Worm (Caenorhabditis elegans) whole organism, L2 larva: ENCODE measurements around the gene srlf-29.

Source experiments
- C34F6.9 ChIP-seq: fragments of 150-350 bp; optimal IDR thresholded peaks from 2 replicates; lab custom pipeline; 2014; ENCODE audit warnings: missing biosample characterization, missing genetic modification characterization
- F13H6.1 ChIP-seq: sonication (generic microtip); optimal IDR thresholded peaks from 2 replicates; lab custom pipeline; 2016; ENCODE audit warnings: missing genetic modification characterization, missing compliant biosample characterization
- R02D3.7 ChIP-seq: fragments of 150-350 bp; optimal IDR thresholded peaks from 2 replicates; lab custom pipeline; 2014; ENCODE audit warnings: missing biosample characterization, missing genetic modification characterization
- Y55F3AM.14 ChIP-seq: fragments of 200-800 bp; sonication (Bioruptor generic); optimal IDR thresholded peaks from 2 replicates; lab custom pipeline; 2018; ENCODE audit warnings: mild to moderate bottlenecking, missing genetic modification characterization, missing compliant biosample characterization
- ZK546.5 ChIP-seq: sonication (generic microtip); optimal IDR thresholded peaks from 2 replicates; lab custom pipeline; 2017; ENCODE audit warnings: missing biosample characterization, missing genetic modification characterization
- aly-2 ChIP-seq: fragments of 150-350 bp; optimal IDR thresholded peaks from 2 replicates; lab custom pipeline; 2014; ENCODE audit warnings: missing biosample characterization, missing genetic modification characterization
- blmp-1 ChIP-seq: sonication (generic microtip); optimal IDR thresholded peaks from 2 replicates; lab custom pipeline; 2017; ENCODE audit warnings: missing genetic modification characterization, mild to moderate bottlenecking, missing compliant biosample characterization, antibody characterized with exemption, moderate library complexity; ENCODE audit not compliant: insufficient read depth
- ceh-16 ChIP-seq: fragments of 150-350 bp; optimal IDR thresholded peaks from 2 replicates; lab custom pipeline; 2014; ENCODE audit warnings: missing biosample characterization, missing genetic modification characterization
- ceh-82 ChIP-seq: fragments of 150-350 bp; optimal IDR thresholded peaks from 2 replicates; lab custom pipeline; 2014; ENCODE audit warnings: missing biosample characterization, missing genetic modification characterization
- crh-2 ChIP-seq: sonication (generic microtip); optimal IDR thresholded peaks from 2 replicates; lab custom pipeline; 2017; ENCODE audit warnings: missing biosample characterization, missing genetic modification characterization
- egl-27 ChIP-seq: sonication (generic microtip); optimal IDR thresholded peaks from 3 replicates; lab custom pipeline; 2017; ENCODE audit warnings: missing biosample characterization, missing genetic modification reagents, missing genetic modification characterization
- elt-3 ChIP-seq: sonication (generic microtip); optimal IDR thresholded peaks from 2 replicates; lab custom pipeline; 2017; ENCODE audit warnings: missing biosample characterization, missing genetic modification characterization
- fos-1 ChIP-seq: fragments of 150-350 bp; optimal IDR thresholded peaks from 2 replicates; lab custom pipeline; 2014; ENCODE audit warnings: missing biosample characterization, missing genetic modification characterization
- gmeb-1 ChIP-seq: fragments of 150-350 bp; optimal IDR thresholded peaks from 2 replicates; lab custom pipeline; 2014; ENCODE audit warnings: missing biosample characterization, missing genetic modification characterization
- lin-11 ChIP-seq: fragments of 150-350 bp; sonication (generic microtip); optimal IDR thresholded peaks from 2 replicates; lab custom pipeline; 2014; ENCODE audit warnings: missing biosample characterization, missing genetic modification characterization, inconsistent platforms, mixed read lengths
- lin-13 ChIP-seq: fragments of 150-350 bp; optimal IDR thresholded peaks from 2 replicates; lab custom pipeline; 2014; ENCODE audit warnings: missing biosample characterization, missing genetic modification reagents, missing genetic modification characterization
- lin-39 ChIP-seq: fragments of 150-350 bp; optimal IDR thresholded peaks from 2 replicates; lab custom pipeline; 2014; ENCODE audit warnings: missing biosample characterization, missing genetic modification reagents, missing genetic modification characterization
- mbf-1 ChIP-seq: sonication (generic microtip); optimal IDR thresholded peaks from 2 replicates; lab custom pipeline; 2017; ENCODE audit warnings: missing biosample characterization, missing genetic modification characterization
- mdl-1 ChIP-seq, 2 experiments: fragments of 150-350 bp in 1 of 2; sonication (generic microtip) in 1 of 2; optimal IDR thresholded peaks; 2 replicates each; lab custom pipeline; 2017; ENCODE audit warnings: missing biosample characterization in 2 of 2, missing genetic modification characterization in 2 of 2
- nhr-10 ChIP-seq: sonication (generic microtip); optimal IDR thresholded peaks from 2 replicates; lab custom pipeline; 2017; ENCODE audit warnings: missing biosample characterization, missing genetic modification characterization
- nhr-11 ChIP-seq: fragments of 150-350 bp; optimal IDR thresholded peaks from 2 replicates; lab custom pipeline; 2014; ENCODE audit warnings: missing biosample characterization, missing genetic modification characterization
- nhr-12 ChIP-seq: fragments of 150-350 bp; optimal IDR thresholded peaks from 2 replicates; lab custom pipeline; 2014; ENCODE audit warnings: missing biosample characterization, missing genetic modification characterization
- nhr-129 ChIP-seq: fragments of 150-350 bp; optimal IDR thresholded peaks from 2 replicates; lab custom pipeline; 2014; ENCODE audit warnings: missing biosample characterization, missing genetic modification characterization
- nhr-21 ChIP-seq: fragments of 150-350 bp; optimal IDR thresholded peaks from 2 replicates; lab custom pipeline; 2014; ENCODE audit warnings: missing biosample characterization, missing genetic modification characterization
- nhr-23 ChIP-seq: fragments of 150-350 bp; optimal IDR thresholded peaks from 2 replicates; lab custom pipeline; 2014; ENCODE audit warnings: missing biosample characterization, missing genetic modification reagents, missing genetic modification characterization
- nhr-237 ChIP-seq: fragments of 150-350 bp; optimal IDR thresholded peaks from 2 replicates; lab custom pipeline; 2014; ENCODE audit warnings: missing biosample characterization, missing genetic modification characterization
- nhr-6 ChIP-seq: fragments of 150-350 bp; optimal IDR thresholded peaks from 2 replicates; lab custom pipeline; 2014; ENCODE audit warnings: missing biosample characterization, missing genetic modification characterization
- nhr-77 ChIP-seq: fragments of 150-350 bp; optimal IDR thresholded peaks from 2 replicates; lab custom pipeline; 2014; ENCODE audit warnings: missing biosample characterization, missing genetic modification characterization
- sem-4 ChIP-seq: fragments of 150-350 bp; optimal IDR thresholded peaks from 2 replicates; lab custom pipeline; 2014; ENCODE audit warnings: missing biosample characterization, missing genetic modification reagents, missing genetic modification characterization
- skn-1 ChIP-seq: sonication (generic microtip); optimal IDR thresholded peaks from 2 replicates; lab custom pipeline; 2017; ENCODE audit warnings: missing biosample characterization, missing genetic modification characterization
- sma-3 ChIP-seq: sonication (generic microtip); optimal IDR thresholded peaks from 2 replicates; lab custom pipeline; 2016; ENCODE audit warnings: missing genetic modification reagents, missing genetic modification characterization, missing compliant biosample characterization
- sma-9 ChIP-seq, 2 experiments: fragments of 150-350 bp in 1 of 2; sonication (generic microtip) in 1 of 2; optimal IDR thresholded peaks; 2 replicates each; lab custom pipeline; 2014 to 2016; ENCODE audit warnings: missing genetic modification characterization in 2 of 2, mild to moderate bottlenecking in 1 of 2, missing biosample characterization in 1 of 2, missing compliant biosample characterization in 1 of 2, missing genetic modification reagents in 1 of 2, moderate library complexity in 1 of 2
- unc-55 ChIP-seq: fragments of 150-350 bp; sonication (generic microtip); optimal IDR thresholded peaks from 3 replicates; lab custom pipeline; 2014; ENCODE audit warnings: missing biosample characterization, missing genetic modification reagents, missing genetic modification characterization
- unc-62 ChIP-seq: fragments of 150-350 bp; optimal IDR thresholded peaks from 2 replicates; lab custom pipeline; 2014; ENCODE audit warnings: missing biosample characterization, missing genetic modification reagents, missing genetic modification characterization
- ztf-11 ChIP-seq: sonication (generic microtip); optimal IDR thresholded peaks from 2 replicates; lab custom pipeline; 2017; ENCODE audit warnings: missing biosample characterization, missing genetic modification characterization

srlf-29 gene

ce11 chrII:1648768-1649167 is 17.4 kb upstream of the srlf-29 start, which contains the start of gene fbxb-21:
Gene fbxb-21, minus strand, starts transcription at chrII:1648868.
- TF ChIP-seq egl-27 (tag; lab: Kevin White, UChicago), result no peak
- no peak for TF ChIP-seq aly-2 (tag; lab: Kevin White, UChicago)
- TF ChIP-seq nhr-77 (tag; lab: Kevin White, UChicago), result no peak

ce11 chrII:1650502-1650901 is 15.6 kb upstream of the srlf-29 start, which contains the start of gene fbxb-20:
Gene fbxb-20, minus strand, starts transcription at chrII:1650602.
- TF ChIP-seq Y55F3AM.14 (no peak), gmeb-1 (no peak), unc-62 (no peak), aly-2 (tag; lab: Kevin White, UChicago) (no peak), skn-1 (tag; lab: Kevin White, UChicago) (no peak), ztf-11 (tag; lab: Kevin White, UChicago) (no peak), crh-2 (tag; lab: Kevin White, UChicago) (no peak), nhr-129 (tag; lab: Kevin White, UChicago) (no peak), R02D3.7 (tag; lab: Kevin White, UChicago) (no peak), nhr-23 (no peak), sma-9 (GFP tag; optimal IDR thresholded peaks at IDR 0.05; lab: Kevin White, UChicago) (no peak), sma-9 (tag; optimal IDR thresholded peaks at IDR 0.05; lab: Kevin White, UChicago) (no peak), nhr-12 (no peak), ZK546.5 (tag; lab: Kevin White, UChicago) (no peak), sma-3 (GFP tag; lab: Kevin White, UChicago) (no peak), mdl-1 (tag; optimal IDR thresholded peaks at IDR 0.05; lab: Kevin White, UChicago) (no peak), nhr-11 (tag; lab: Kevin White, UChicago) (no peak), unc-55 (GFP tag; lab: Kevin White, UChicago) (no peak), nhr-237 (tag; lab: Kevin White, UChicago) (no peak)

ce11 chrII:1651804-1652203 is 14.3 kb upstream of the srlf-29 start, which contains the start of gene fbxb-16:
Gene fbxb-16, minus strand, starts transcription at chrII:1651904.
- no peak for TF ChIP-seq crh-2 (tag; lab: Kevin White, UChicago)

- TF ChIP-seq nhr-237 (tag; lab: Kevin White, UChicago) (no peak), C34F6.9 (tag; lab: Kevin White, UChicago) (no peak), mbf-1 (no peak), unc-62 (no peak), nhr-6 (tag; lab: Kevin White, UChicago) (no peak)
Measured at ce11 chrII:1653397-1653796, 12.7 kb upstream of the srlf-29 start, which contains the start of gene fbxb-15. Gene fbxb-15, minus strand, starts transcription at chrII:1653497.

- TF ChIP-seq mdl-1 (tag; optimal IDR thresholded peaks at IDR 0.05; lab: Kevin White, UChicago), result no peak
- TF ChIP-seq nhr-12, result no peak
- TF ChIP-seq nhr-77 (tag; lab: Kevin White, UChicago), result no peak
- TF ChIP-seq elt-3, result no peak
- TF ChIP-seq lin-39, result no peak
- TF ChIP-seq lin-13, result no peak
- TF ChIP-seq C34F6.9 (tag; lab: Kevin White, UChicago), result no peak
- TF ChIP-seq nhr-21, result no peak
- no peak for TF ChIP-seq R02D3.7 (tag; lab: Kevin White, UChicago)
- no peak for TF ChIP-seq gmeb-1
- no peak for TF ChIP-seq nhr-10
- no peak for TF ChIP-seq lin-11 (tag; lab: Kevin White, UChicago)
- TF ChIP-seq nhr-6 (tag; lab: Kevin White, UChicago), result no peak
- TF ChIP-seq ztf-11 (tag; lab: Kevin White, UChicago), result no peak
- TF ChIP-seq, all 48 proteins: peak for 0
Measured at ce11 chrII:1654917-1655316, 11.2 kb upstream of the srlf-29 start, which contains the start of gene btb-12. Gene btb-12, plus strand, starts transcription at chrII:1655217.

- no peak for TF ChIP-seq mbf-1
- TF ChIP-seq elt-3, result no peak
- no peak for TF ChIP-seq nhr-237 (tag; lab: Kevin White, UChicago)
- no peak for TF ChIP-seq blmp-1 (tag; lab: Kevin White, UChicago)
- TF ChIP-seq ZK546.5 (tag; lab: Kevin White, UChicago), result no peak
- no peak for TF ChIP-seq ceh-16 (tag; lab: Kevin White, UChicago)
- TF ChIP-seq F13H6.1 (tag; lab: Kevin White, UChicago), result no peak
- TF ChIP-seq nhr-6 (tag; lab: Kevin White, UChicago), result no peak
- no peak for TF ChIP-seq ceh-82 (tag; lab: Kevin White, UChicago)
- TF ChIP-seq fos-1 (tag; lab: Kevin White, UChicago), result no peak
- TF ChIP-seq nhr-21, result no peak
- no peak for TF ChIP-seq gmeb-1
- TF ChIP-seq aly-2 (tag; lab: Kevin White, UChicago), result no peak
- TF ChIP-seq sem-4, result no peak
Measured at ce11 chrII:1657202-1657601, 8.9 kb upstream of the srlf-29 start, which contains the start of gene ZC204.12. Gene ZC204.12, minus strand, starts transcription at chrII:1657302.
